Worm (Caenorhabditis elegans) whole organism, midembryonic: ENCODE measurements around the gene nstp-8.

Experiments used
- T22C8.4 ChIP-seq: fragments of 200-800 bp; sonication (Bioruptor generic); IDR thresholded peaks from 2 replicates; pipeline ENCODE4 v1.3.6; 2022; ENCODE audit warnings: missing genetic modification characterization, missing compliant biosample characterization
- cog-1 ChIP-seq: sonication (generic microtip); optimal IDR thresholded peaks from 2 replicates; lab custom pipeline; 2016; ENCODE audit warnings: missing genetic modification characterization, missing compliant biosample characterization
- flt-1 ChIP-seq: fragments of 200-800 bp; sonication (Bioruptor generic); IDR thresholded peaks from 2 replicates; pipeline ENCODE4 v1.3.6; 2022; ENCODE audit warnings: missing genetic modification characterization, missing compliant biosample characterization
- klf-2 ChIP-seq: fragments of 200-800 bp; sonication (Bioruptor generic); conservative IDR thresholded peaks from 2 replicates; pipeline ENCODE4 v1.3.6; 2022; ENCODE audit warnings: missing genetic modification reagents, missing genetic modification characterization, missing compliant biosample characterization
- med-1 ChIP-seq: sonication (generic microtip); optimal IDR thresholded peaks from 2 replicates; lab custom pipeline; 2017; ENCODE audit warnings: missing genetic modification characterization, mild to moderate bottlenecking, missing compliant biosample characterization, antibody characterized with exemption, missing genetic modification reagents; ENCODE audit not compliant: insufficient read depth
- ref-1 ChIP-seq: fragments of 200-800 bp; sonication (Bioruptor generic); conservative IDR thresholded peaks from 2 replicates; pipeline ENCODE4 v1.3.6; 2022; ENCODE audit warnings: missing genetic modification reagents, missing genetic modification characterization, missing compliant biosample characterization
- tab-1 ChIP-seq: fragments of 200-800 bp; sonication (Bioruptor generic); IDR thresholded peaks from 2 replicates; pipeline ENCODE4 v1.3.6; 2022; ENCODE audit warnings: missing genetic modification characterization, missing compliant biosample characterization
- ztf-23 ChIP-seq: fragments of 200-800 bp; sonication (Bioruptor generic); IDR thresholded peaks from 2 replicates; pipeline ENCODE4 v1.3.6; 2022; ENCODE audit warnings: missing genetic modification reagents, missing genetic modification characterization, missing compliant biosample characterization
- ztf-29 ChIP-seq: fragments of 200-800 bp; sonication (Bioruptor generic); IDR thresholded peaks from 2 replicates; pipeline ENCODE4 v1.3.6; 2022; ENCODE audit warnings: missing genetic modification reagents, missing genetic modification characterization, missing compliant biosample characterization

DNA sequence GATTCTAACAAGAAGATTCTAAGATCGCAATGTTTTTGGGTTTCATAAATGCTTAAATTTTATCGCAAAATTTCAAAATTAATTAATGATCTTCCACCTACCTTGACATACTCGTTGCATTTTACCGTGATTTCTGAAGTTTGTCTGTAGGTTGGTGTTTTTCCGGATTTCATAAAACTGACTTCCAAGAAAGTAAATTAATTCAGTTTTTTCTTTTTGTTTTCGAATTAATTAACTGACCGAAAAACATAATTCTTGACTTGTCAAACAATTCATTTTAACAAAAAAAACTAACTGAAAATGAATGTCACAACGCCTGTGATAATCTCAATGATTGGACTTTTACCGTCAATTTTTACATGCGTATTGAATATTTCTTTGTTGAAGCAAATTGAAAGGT lies 33.7 kb upstream of the nstp-8 start, which contains the start of gene srbc-16:
- no peak for TF ChIP-seq flt-1
- TF ChIP-seq ztf-29 (GFP tag; lab: Robert Waterston, UW): no peak
- no peak for TF ChIP-seq tab-1 (GFP tag; lab: Robert Waterston, UW)
- TF ChIP-seq klf-2 (GFP tag; lab: Robert Waterston, UW): no peak
- TF ChIP-seq ztf-23 (GFP tag; lab: Robert Waterston, UW): no peak
- no peak for TF ChIP-seq med-1 (GFP tag; lab: Kevin White, UChicago)
- no peak for TF ChIP-seq ref-1 (GFP tag; lab: Robert Waterston, UW)
- no peak for TF ChIP-seq cog-1
- no peak for TF ChIP-seq T22C8.4 (GFP tag; lab: Robert Waterston, UW)
